Fruit fly (Drosophila melanogaster) whole organism, pupa: ENCODE data around the gene gdl.

Source experiments
- CG12605 ChIP-seq: fragments of 200-800 bp; sonication (Bioruptor generic); IDR thresholded peaks from 2 replicates; pipeline ENCODE4 v1.3.6; 2022; ENCODE audit warnings: missing biosample characterization, missing genetic modification characterization
- CG14655 ChIP-seq: fragments of 200-800 bp; sonication (Bioruptor generic); optimal IDR thresholded peaks from 3 replicates; lab custom pipeline; 2017; ENCODE audit warnings: mild to moderate bottlenecking, missing biosample characterization, missing genetic modification reagents, missing genetic modification characterization
- CG17806 ChIP-seq: fragments of 200-800 bp; sonication (Bioruptor generic); optimal IDR thresholded peaks from 2 replicates; lab custom pipeline; 2018; ENCODE audit warnings: missing biosample characterization, mild to moderate bottlenecking, missing genetic modification characterization, moderate library complexity
- CG8159 ChIP-seq: fragments of 200-800 bp; sonication (Bioruptor generic); optimal IDR thresholded peaks from 3 replicates; lab custom pipeline; 2018; ENCODE audit warnings: missing biosample characterization, mild to moderate bottlenecking, missing genetic modification characterization, moderate library complexity
- CG9948 ChIP-seq: fragments of 200-800 bp; sonication (Bioruptor generic); optimal IDR thresholded peaks from 2 replicates; lab custom pipeline; 2018; ENCODE audit warnings: missing biosample characterization, mild to moderate bottlenecking, missing genetic modification characterization, moderate library complexity
- D1 ChIP-seq: fragments of 200-800 bp; sonication (Bioruptor generic); optimal IDR thresholded peaks from 2 replicates; lab custom pipeline; 2018; ENCODE audit warnings: missing biosample characterization, mild to moderate bottlenecking, missing genetic modification characterization, moderate library complexity
- EcR ChIP-seq: fragments of 200-800 bp; sonication (Bioruptor generic); optimal IDR thresholded peaks from 3 replicates; lab custom pipeline; 2019; ENCODE audit warnings: missing biosample characterization, missing genetic modification characterization, mild to moderate bottlenecking, moderate library complexity, missing genetic modification reagents
- Ets98B ChIP-seq: fragments of 200-800 bp; sonication (Bioruptor generic); IDR thresholded peaks from 2 replicates; pipeline ENCODE4 v1.3.6; 2022; ENCODE audit warnings: missing biosample characterization, missing genetic modification characterization
- Pif1A ChIP-seq: fragments of 200-800 bp; sonication (Bioruptor generic); optimal IDR thresholded peaks from 3 replicates; lab custom pipeline; 2016; ENCODE audit warnings: missing biosample characterization, missing genetic modification characterization
- Pif1B ChIP-seq: fragments of 200-800 bp; sonication (Bioruptor generic); optimal IDR thresholded peaks from 3 replicates; lab custom pipeline; 2016; ENCODE audit warnings: missing biosample characterization, missing genetic modification characterization
- fd96Ca ChIP-seq: fragments of 200-800 bp; sonication (Bioruptor generic); IDR thresholded peaks from 3 replicates; pipeline ENCODE4 v1.3.6; 2022; ENCODE audit warnings: missing biosample characterization, missing genetic modification characterization

- TF ChIP-seq Ets98B (GFP tag; lab: Robert Waterston, UW): no peak
- no peak for TF ChIP-seq D1 (tag; lab: Kevin White, UChicago)
- TF ChIP-seq Pif1B (GFP tag; lab: Kevin White, UChicago): no peak
- no peak for TF ChIP-seq CG9948
- TF ChIP-seq Pif1A (GFP tag; lab: Kevin White, UChicago): no peak
- no peak for TF ChIP-seq EcR (GFP tag; lab: Kevin White, UChicago)
- no peak for TF ChIP-seq CG12605
- no peak for TF ChIP-seq CG17806
- no peak for TF ChIP-seq fd96Ca (GFP tag; lab: Robert Waterston, UW)
- TF ChIP-seq CG8159: no peak
- no peak for TF ChIP-seq CG14655 (GFP tag; lab: Kevin White, UChicago)
Measured at dm6 chr3L:15513264-15513663, 4.0 kb downstream of the gdl start.
